Worm (Caenorhabditis elegans): ENCODE data around the gene skpt-1.

skpt-1 gene

ce11 chrIII:5472693-5473092 is 24.5 kb upstream of the skpt-1 start (continued):
- no peak for TF ChIP-seq lin-11 (tag; optimal IDR thresholded peaks at IDR 0.05)
- TF ChIP-seq nhr-23 (tag; optimal IDR thresholded peaks at IDR 0.05) = no peak
- TF ChIP-seq nhr-10 (tag; optimal IDR thresholded peaks at IDR 0.05) = no peak
- no peak for TF ChIP-seq C34F6.9 (tag; optimal IDR thresholded peaks at IDR 0.05)
- no peak for TF ChIP-seq nhr-6 (tag; optimal IDR thresholded peaks at IDR 0.05)
- TF ChIP-seq egl-27 (tag; optimal IDR thresholded peaks at IDR 0.05) = peak; percentile 68
- peak; percentile 80 for TF ChIP-seq sma-9 (GFP tag; optimal IDR thresholded peaks at IDR 0.05)
- no peak for TF ChIP-seq sma-9 (tag; optimal IDR thresholded peaks at IDR 0.05)

ce11 chrIII:5469090-5469489 is 20.9 kb upstream of the skpt-1 start:
- TF ChIP-seq unc-39 (tag; optimal IDR thresholded peaks at IDR 0.05) = no peak
- no peak for TF ChIP-seq lin-39 (tag; optimal IDR thresholded peaks at IDR 0.05)
- TF ChIP-seq fos-1 (tag; optimal IDR thresholded peaks at IDR 0.05) = no peak

DNA sequence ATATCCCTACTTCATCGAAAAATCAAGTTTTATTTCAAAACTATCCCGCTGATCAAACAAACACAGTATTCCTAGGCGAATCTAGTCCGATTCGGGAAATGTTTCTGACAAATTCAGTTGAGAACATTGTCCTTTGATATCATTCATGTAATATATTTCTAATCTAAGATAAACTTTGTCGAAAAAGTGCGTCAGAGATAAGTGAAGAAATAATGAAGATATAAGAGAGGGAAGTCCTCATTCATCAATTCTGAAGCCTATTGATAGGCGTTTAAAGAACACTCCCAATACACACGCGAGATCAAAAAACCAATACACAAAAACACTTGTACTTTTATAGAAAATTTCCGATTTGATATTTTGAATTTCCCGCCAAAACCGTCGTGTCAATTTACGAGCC is 16.7 kb upstream of the skpt-1 start:
- TF ChIP-seq ztf-1 (GFP tag; conservative IDR thresholded peaks at IDR 0.05) (no peak), dmd-4 (tag; optimal IDR thresholded peaks at IDR 0.05) (no peak), fos-1 (tag; optimal IDR thresholded peaks at IDR 0.05) (peak; percentile 29), F13H6.1 (tag; optimal IDR thresholded peaks at IDR 0.05) (no peak), ceh-82 (tag; optimal IDR thresholded peaks at IDR 0.05) (no peak), R02D3.7 (tag; optimal IDR thresholded peaks at IDR 0.05) (no peak), ZK546.5 (tag; optimal IDR thresholded peaks at IDR 0.05) (no peak), nhr-21 (tag; optimal IDR thresholded peaks at IDR 0.05) (peak; percentile 57), alr-1 (tag; optimal IDR thresholded peaks at IDR 0.05) (no peak), unc-55 (GFP tag; optimal IDR thresholded peaks at IDR 0.05) (no peak), ama-1 (optimal IDR thresholded peaks at IDR 0.05) (no peak), egl-27 (tag; optimal IDR thresholded peaks at IDR 0.05) (no peak), mdl-1 (tag; optimal IDR thresholded peaks at IDR 0.05) (no peak), nhr-23 (tag; optimal IDR thresholded peaks at IDR 0.05) (no peak), sem-4 (tag; optimal IDR thresholded peaks at IDR 0.05) (no peak), aly-2 (tag; optimal IDR thresholded peaks at IDR 0.05) (no peak), sma-3 (GFP tag; optimal IDR thresholded peaks at IDR 0.05) (peak; percentile 46), nhr-6 (tag; optimal IDR thresholded peaks at IDR 0.05) (no peak), nhr-11 (tag; optimal IDR thresholded peaks at IDR 0.05) (no peak), peb-1 (tag; optimal IDR thresholded peaks at IDR 0.05) (no peak), mbf-1 (tag; optimal IDR thresholded peaks at IDR 0.05) (no peak), lin-13 (GFP tag; optimal IDR thresholded peaks at IDR 0.05) (no peak), nhr-10 (tag; optimal IDR thresholded peaks at IDR 0.05) (no peak), sma-9 (GFP tag; optimal IDR thresholded peaks at IDR 0.05) (peak; percentile 65), sma-9 (tag; optimal IDR thresholded peaks at IDR 0.05) (no peak)

ce11 chrIII:5464077-5464476 is 15.9 kb upstream of the skpt-1 start, which contains the start of gene F48E8.2:
F48E8.2 (plus strand) TSS chrIII:5464377.
- TF ChIP-seq lin-11 (tag; optimal IDR thresholded peaks at IDR 0.05) = no peak
- TF ChIP-seq blmp-1 (tag; optimal IDR thresholded peaks at IDR 0.05; ENCODE audit: insufficient read depth) = no peak
- no peak for TF ChIP-seq alr-1 (tag; optimal IDR thresholded peaks at IDR 0.05)

- no peak for TF ChIP-seq ceh-82 (tag; optimal IDR thresholded peaks at IDR 0.05)
- no peak for TF ChIP-seq unc-55 (GFP tag; optimal IDR thresholded peaks at IDR 0.05)
- TF ChIP-seq nhr-237 (tag; optimal IDR thresholded peaks at IDR 0.05) = no peak
- TF ChIP-seq dmd-4 (tag; optimal IDR thresholded peaks at IDR 0.05) = no peak
- no peak for TF ChIP-seq C34F6.9 (tag; optimal IDR thresholded peaks at IDR 0.05)
- no peak for TF ChIP-seq elt-1 (tag; optimal IDR thresholded peaks at IDR 0.05)
- TF ChIP-seq sma-9 (GFP tag; optimal IDR thresholded peaks at IDR 0.05) = no peak
- TF ChIP-seq sma-9 (tag; optimal IDR thresholded peaks at IDR 0.05) = no peak
- TF ChIP-seq sma-3 (GFP tag; optimal IDR thresholded peaks at IDR 0.05) = no peak
Measured at ce11 chrIII:5461079-5461478, 12.9 kb upstream of the skpt-1 start, which contains the start of gene F48E8.3. F48E8.3 (plus strand) TSS chrIII:5461379.

DNA sequence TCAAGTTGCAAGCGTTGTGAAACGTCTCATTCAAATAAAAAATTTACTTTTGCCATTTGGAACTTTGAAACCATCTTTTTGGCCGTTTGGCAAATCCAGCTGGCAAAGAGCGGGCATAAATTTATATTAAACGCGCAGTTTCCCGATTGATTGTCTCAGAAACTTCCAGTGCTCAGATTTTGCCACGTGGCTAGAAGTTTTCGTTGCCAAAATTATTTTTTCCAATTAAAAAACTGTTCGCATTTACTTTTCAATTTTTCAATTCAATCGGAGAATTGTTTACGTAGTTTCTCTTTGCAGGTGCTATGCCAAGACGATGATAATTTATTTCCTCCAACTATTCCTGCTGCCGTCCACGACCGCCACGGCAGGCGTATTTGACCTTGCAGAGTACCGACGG is 5.1 kb upstream of the skpt-1 start, which contains the start of gene F48E8.4:
Gene F48E8.4, plus strand, starts transcription at position 301 of the 400 bp plus-strand sequence.
- TF ChIP-seq ztf-1 (GFP tag; conservative IDR thresholded peaks at IDR 0.05) (no peak), nhr-10 (tag; optimal IDR thresholded peaks at IDR 0.05) (no peak), nhr-25 (tag; optimal IDR thresholded peaks at IDR 0.05) (peak; percentile 54)

All from whole organism, L2 larva.